Fruit fly (Drosophila melanogaster) whole organism, pupa: Measurements from ENCODE around the gene AstC.

ENCODE experiments used
- CG12605 ChIP-seq: fragments of 200-800 bp; sonication (Bioruptor generic); IDR thresholded peaks from 2 replicates; pipeline ENCODE4 v1.3.6; 2022; ENCODE audit warnings: missing biosample characterization, missing genetic modification characterization
- CG15710 ChIP-seq: fragments of 200-800 bp; sonication (Bioruptor generic); optimal IDR thresholded peaks from 2 replicates; lab custom pipeline; 2018; ENCODE audit warnings: missing biosample characterization, mild to moderate bottlenecking, missing genetic modification characterization, moderate library complexity
- CG17806 ChIP-seq: fragments of 200-800 bp; sonication (Bioruptor generic); optimal IDR thresholded peaks from 2 replicates; lab custom pipeline; 2018; ENCODE audit warnings: missing biosample characterization, mild to moderate bottlenecking, missing genetic modification characterization, moderate library complexity
- CG32121 ChIP-seq: fragments of 200-800 bp; sonication (Bioruptor generic); IDR thresholded peaks from 2 replicates; pipeline ENCODE4 v1.3.6; 2022; ENCODE audit warnings: missing biosample characterization, missing genetic modification characterization
- CG34367 ChIP-seq: fragments of 200-800 bp; sonication (Bioruptor generic); optimal IDR thresholded peaks from 2 replicates; lab custom pipeline; 2018; ENCODE audit warnings: missing biosample characterization, mild to moderate bottlenecking, missing genetic modification characterization
- CG4496 ChIP-seq: fragments of 200-800 bp; sonication (Bioruptor generic); IDR thresholded peaks from 3 replicates; pipeline ENCODE4 v1.3.6; 2022; ENCODE audit warnings: missing biosample characterization, missing genetic modification characterization
- CG8301 ChIP-seq: fragments of 200-800 bp; sonication (Bioruptor generic); optimal IDR thresholded peaks from 2 replicates; lab custom pipeline; 2018; ENCODE audit warnings: missing biosample characterization, mild to moderate bottlenecking, missing genetic modification characterization
- CG9948 ChIP-seq: fragments of 200-800 bp; sonication (Bioruptor generic); optimal IDR thresholded peaks from 2 replicates; lab custom pipeline; 2018; ENCODE audit warnings: missing biosample characterization, mild to moderate bottlenecking, missing genetic modification characterization, moderate library complexity
- D1 ChIP-seq: fragments of 200-800 bp; sonication (Bioruptor generic); optimal IDR thresholded peaks from 2 replicates; lab custom pipeline; 2018; ENCODE audit warnings: missing biosample characterization, mild to moderate bottlenecking, missing genetic modification characterization, moderate library complexity
- EcR ChIP-seq: fragments of 200-800 bp; sonication (Bioruptor generic); optimal IDR thresholded peaks from 3 replicates; lab custom pipeline; 2019; ENCODE audit warnings: missing biosample characterization, missing genetic modification characterization, mild to moderate bottlenecking, moderate library complexity, missing genetic modification reagents
- Pif1A ChIP-seq: fragments of 200-800 bp; sonication (Bioruptor generic); optimal IDR thresholded peaks from 3 replicates; lab custom pipeline; 2016; ENCODE audit warnings: missing biosample characterization, missing genetic modification characterization
- Pif1B ChIP-seq: fragments of 200-800 bp; sonication (Bioruptor generic); optimal IDR thresholded peaks from 3 replicates; lab custom pipeline; 2016; ENCODE audit warnings: missing biosample characterization, missing genetic modification characterization
- Snoo ChIP-seq: fragments of 200-800 bp; sonication (Bioruptor generic); optimal IDR thresholded peaks from 3 replicates; lab custom pipeline; 2017; ENCODE audit warnings: missing biosample characterization, mild to moderate bottlenecking, missing genetic modification characterization, inconsistent platforms
- rn ChIP-seq: fragments of 200-800 bp; sonication (Bioruptor generic); IDR thresholded peaks from 2 replicates; pipeline ENCODE4 v1.3.6; 2022; ENCODE audit warnings: missing biosample characterization, missing genetic modification characterization

dm6 chr2L:11113011-11113528, 31.9 kb upstream of the AstC start, which contains the start of gene Idua:
- TF ChIP-seq EcR (no peak), CG17806 (tag; lab: Kevin White, UChicago) (peak; percentile 55), CG34367 (tag; lab: Kevin White, UChicago) (peak; percentile 63), CG8301 (tag; lab: Kevin White, UChicago) (no peak), Pif1A (GFP tag; lab: Kevin White, UChicago) (no peak), rn (GFP tag; lab: Robert Waterston, UW) (no peak), CG12605 (GFP tag; lab: Robert Waterston, UW) (no peak; the same call in 1 of the 2 replicates), CG15710 (tag; lab: Kevin White, UChicago) (peak; percentile 83), D1 (no peak), Pif1B (GFP tag; lab: Kevin White, UChicago) (no peak), CG9948 (peak; percentile 71), CG4496 (GFP tag; lab: Robert Waterston, UW) (0 out of 3 replicates have a peak, but pooled peaks have one; percentile 29), CG32121 (GFP tag; lab: Robert Waterston, UW) (peak; percentile 67; the same call in 1 of the 2 replicates), Snoo (peak; percentile 70)
